Worm (Caenorhabditis elegans) whole organism, L4 larva: ENCODE results near the gene F46C5.10.

Experiments
- F37D6.2 ChIP-seq: sonication (generic microtip); optimal IDR thresholded peaks from 2 replicates; lab custom pipeline; 2016; ENCODE audit warnings: mild to moderate bottlenecking, missing genetic modification characterization, missing compliant biosample characterization
- F44E2.7 ChIP-seq: fragments of 200-800 bp; sonication (Bioruptor generic); IDR thresholded peaks from 2 replicates; pipeline ENCODE4 v2.1.2; 2022; ENCODE audit warnings: missing genetic modification characterization, missing compliant biosample characterization
- R02D3.7 ChIP-seq: fragments of 150-350 bp; sonication (generic microtip); optimal IDR thresholded peaks from 3 replicates; lab custom pipeline; 2014; ENCODE audit warnings: missing biosample characterization, missing genetic modification characterization
- T26A8.4 ChIP-seq: fragments of 200-800 bp; sonication (Bioruptor generic); IDR thresholded peaks from 2 replicates; pipeline ENCODE4 v1.3.6; 2022; ENCODE audit warnings: missing genetic modification characterization, missing compliant biosample characterization
- Y105C5A.15 ChIP-seq: fragments of 200-800 bp; sonication (Bioruptor generic); IDR thresholded peaks from 2 replicates; pipeline ENCODE4 v1.3.6; 2022; ENCODE audit warnings: missing genetic modification characterization, missing compliant biosample characterization
- Y5F2A.4 ChIP-seq: fragments of 200-800 bp; sonication (Bioruptor generic); optimal IDR thresholded peaks from 2 replicates; lab custom pipeline; 2018; ENCODE audit warnings: mild to moderate bottlenecking, missing genetic modification characterization, missing compliant biosample characterization
- ZK546.5 ChIP-seq, 2 experiments: sonication (generic microtip); optimal IDR thresholded peaks; 2 replicates each; lab custom pipeline; 2017; ENCODE audit warnings: missing biosample characterization in 2 of 2, missing genetic modification characterization in 2 of 2
- aha-1 ChIP-seq: fragments of 150-350 bp; peaks from one replicate; lab custom pipeline; 2014; ENCODE audit warnings: missing biosample characterization, missing genetic modification characterization
- attf-4 ChIP-seq: sonication (generic microtip); optimal IDR thresholded peaks from 3 replicates; lab custom pipeline; 2017; ENCODE audit warnings: missing biosample characterization, missing genetic modification characterization
- ceh-28 ChIP-seq: fragments of 150-350 bp; optimal IDR thresholded peaks from 2 replicates; lab custom pipeline; 2014; ENCODE audit warnings: missing biosample characterization, missing genetic modification reagents, missing genetic modification characterization
- ceh-32 ChIP-seq: sonication (generic microtip); optimal IDR thresholded peaks from 2 replicates; lab custom pipeline; 2016; ENCODE audit warnings: mild to moderate bottlenecking, missing genetic modification characterization, missing compliant biosample characterization; ENCODE audit not compliant: poor library complexity
- ceh-44 ChIP-seq: fragments of 200-800 bp; sonication (Bioruptor generic); IDR thresholded peaks from 2 replicates; pipeline ENCODE4 v1.3.6; 2022; ENCODE audit warnings: missing genetic modification reagents, missing genetic modification characterization, missing compliant biosample characterization
- ceh-62 ChIP-seq: sonication (generic microtip); optimal IDR thresholded peaks from 2 replicates; lab custom pipeline; 2017; ENCODE audit warnings: missing biosample characterization, missing genetic modification characterization
- daf-16 ChIP-seq, 3 experiments: sonication (generic microtip); optimal IDR thresholded peaks; 2 replicates each; lab custom pipeline; 2016 to 2017; ENCODE audit warnings: missing genetic modification characterization in 3 of 3, missing genetic modification reagents in 3 of 3, mild to moderate bottlenecking in 2 of 3, missing compliant biosample characterization in 2 of 3, missing biosample characterization in 1 of 3, moderate library complexity in 1 of 3
- daf-19 ChIP-seq: fragments of 200-800 bp; sonication (Bioruptor generic); conservative IDR thresholded peaks from 2 replicates; pipeline ENCODE4 v1.3.6; 2022; ENCODE audit warnings: missing genetic modification characterization, missing compliant biosample characterization
- daf-8 ChIP-seq: fragments of 200-800 bp; sonication (Bioruptor generic); IDR thresholded peaks from 2 replicates; pipeline ENCODE4 v1.3.6; 2022; ENCODE audit warnings: missing genetic modification characterization, missing compliant biosample characterization
- dmd-9 ChIP-seq: fragments of 200-800 bp; sonication (Bioruptor generic); IDR thresholded peaks from 2 replicates; pipeline ENCODE4 v1.3.6; 2022; ENCODE audit warnings: missing genetic modification reagents, missing genetic modification characterization, missing compliant biosample characterization
- hif-1 ChIP-seq, 2 experiments: sonication (generic microtip); optimal IDR thresholded peaks; 2 replicates each; lab custom pipeline; 2016 to 2017; ENCODE audit warnings: missing compliant biosample characterization in 2 of 2, missing genetic modification characterization in 2 of 2, missing genetic modification reagents in 2 of 2, missing genotype in 2 of 2, mild to moderate bottlenecking in 1 of 2
- hlh-11 ChIP-seq: fragments of 200-800 bp; sonication (Bioruptor generic); optimal IDR thresholded peaks from 2 replicates; lab custom pipeline; 2018; ENCODE audit warnings: mild to moderate bottlenecking, missing genetic modification characterization, missing compliant biosample characterization
- hlh-30 ChIP-seq: sonication (generic microtip); optimal IDR thresholded peaks from 2 replicates; lab custom pipeline; 2017; ENCODE audit warnings: antibody characterized with exemption, mild to moderate bottlenecking, missing genetic modification characterization, missing compliant biosample characterization; ENCODE audit not compliant: insufficient read depth
- lim-7 ChIP-seq: fragments of 200-800 bp; sonication (Bioruptor generic); IDR thresholded peaks from 2 replicates; pipeline ENCODE4 v1.3.6; 2022; ENCODE audit warnings: missing genetic modification characterization, missing compliant biosample characterization
- lin-38 ChIP-seq: fragments of 200-800 bp; sonication (Bioruptor generic); IDR thresholded peaks from 2 replicates; pipeline ENCODE4 v1.3.6; 2022; ENCODE audit warnings: missing genetic modification reagents, missing genetic modification characterization, missing compliant biosample characterization
- lir-3 ChIP-seq: sonication (generic microtip); optimal IDR thresholded peaks from 2 replicates; lab custom pipeline; 2016; ENCODE audit warnings: mild to moderate bottlenecking, missing genetic modification characterization, missing compliant biosample characterization
- mep-1 ChIP-seq: fragments of 150-350 bp; sonication (generic microtip); optimal IDR thresholded peaks from 3 replicates; lab custom pipeline; 2014; ENCODE audit warnings: missing biosample characterization, missing genetic modification characterization
- mxl-2 ChIP-seq: fragments of 200-800 bp; sonication (Bioruptor generic); conservative IDR thresholded peaks from 2 replicates; pipeline ENCODE4 v1.3.6; 2022; ENCODE audit warnings: missing genetic modification reagents, missing genetic modification characterization, missing compliant biosample characterization
- mxl-3 ChIP-seq: fragments of 200-800 bp; sonication (Bioruptor generic); optimal IDR thresholded peaks from 2 replicates; lab custom pipeline; 2018; ENCODE audit warnings: mild to moderate bottlenecking, missing genetic modification characterization, missing compliant biosample characterization
- nhr-11 ChIP-seq: fragments of 150-350 bp; optimal IDR thresholded peaks from 2 replicates; lab custom pipeline; 2014; ENCODE audit warnings: missing biosample characterization, missing genetic modification characterization
- nhr-111 ChIP-seq: fragments of 200-800 bp; sonication (Bioruptor generic); optimal IDR thresholded peaks from 2 replicates; lab custom pipeline; 2018; ENCODE audit warnings: mild to moderate bottlenecking, missing genetic modification characterization, missing compliant biosample characterization
- nhr-25 ChIP-seq: sonication (generic microtip); optimal IDR thresholded peaks from 2 replicates; lab custom pipeline; 2017; ENCODE audit warnings: missing genetic modification characterization, mild to moderate bottlenecking, missing compliant biosample characterization, antibody characterized with exemption, moderate library complexity, borderline replicate concordance; ENCODE audit not compliant: insufficient read depth
- nhr-28 ChIP-seq: fragments of 150-350 bp; optimal IDR thresholded peaks from 2 replicates; lab custom pipeline; 2014; ENCODE audit warnings: missing biosample characterization, missing genetic modification characterization
- nhr-6 ChIP-seq: fragments of 150-350 bp; optimal IDR thresholded peaks from 2 replicates; lab custom pipeline; 2014; ENCODE audit warnings: missing biosample characterization, missing genetic modification characterization
- nhr-76 ChIP-seq: fragments of 150-350 bp; optimal IDR thresholded peaks from 2 replicates; lab custom pipeline; 2014; ENCODE audit warnings: missing biosample characterization, missing genetic modification characterization
- pha-4 ChIP-seq, 2 experiments: fragments of 150-350 bp in 1 of 2; fragments of 200-800 bp in 1 of 2; sonication (Bioruptor generic) in 1 of 2; IDR thresholded peaks in 1 of 2; optimal IDR thresholded peaks in 1 of 2; 2 replicates each; pipeline versions ENCODE4 v1.3.6 to Lab custom; 2014 to 2022; ENCODE audit warnings: missing genetic modification characterization in 2 of 2, missing genetic modification reagents in 2 of 2, missing biosample characterization in 1 of 2, missing compliant biosample characterization in 1 of 2
- rbr-2 ChIP-seq: sonication (generic microtip); optimal IDR thresholded peaks from 2 replicates; lab custom pipeline; 2016; ENCODE audit warnings: missing genotype, missing genetic modification characterization, missing compliant biosample characterization
- skn-1 ChIP-seq: fragments of 150-350 bp; optimal IDR thresholded peaks from 2 replicates; lab custom pipeline; 2014; ENCODE audit warnings: missing biosample characterization, missing genetic modification characterization
- spr-1 ChIP-seq: sonication (generic microtip); optimal IDR thresholded peaks from 2 replicates; lab custom pipeline; 2016; ENCODE audit warnings: mild to moderate bottlenecking, missing genetic modification characterization, missing compliant biosample characterization
- spr-3 ChIP-seq: fragments of 200-800 bp; sonication (Bioruptor generic); optimal IDR thresholded peaks from 2 replicates; lab custom pipeline; 2018; ENCODE audit warnings: mild to moderate bottlenecking, missing genetic modification characterization, missing compliant biosample characterization
- unc-130 ChIP-seq: sonication (generic microtip); optimal IDR thresholded peaks from 2 replicates; lab custom pipeline; 2016; ENCODE audit warnings: missing genetic modification reagents, missing genetic modification characterization, missing compliant biosample characterization
- unc-62 ChIP-seq, 3 experiments: fragments of 150-350 bp in 1 of 3; sonication (generic microtip); optimal IDR thresholded peaks in 2 of 3; peaks in 1 of 3; 1 replicate in 1 of 3; 2 replicates in 2 of 3; lab custom pipeline; 2014 to 2017; ENCODE audit warnings: missing biosample characterization in 3 of 3, missing genetic modification characterization in 3 of 3, missing genetic modification reagents in 3 of 3, missing genotype in 1 of 3

Gene F46C5.10

DNA sequence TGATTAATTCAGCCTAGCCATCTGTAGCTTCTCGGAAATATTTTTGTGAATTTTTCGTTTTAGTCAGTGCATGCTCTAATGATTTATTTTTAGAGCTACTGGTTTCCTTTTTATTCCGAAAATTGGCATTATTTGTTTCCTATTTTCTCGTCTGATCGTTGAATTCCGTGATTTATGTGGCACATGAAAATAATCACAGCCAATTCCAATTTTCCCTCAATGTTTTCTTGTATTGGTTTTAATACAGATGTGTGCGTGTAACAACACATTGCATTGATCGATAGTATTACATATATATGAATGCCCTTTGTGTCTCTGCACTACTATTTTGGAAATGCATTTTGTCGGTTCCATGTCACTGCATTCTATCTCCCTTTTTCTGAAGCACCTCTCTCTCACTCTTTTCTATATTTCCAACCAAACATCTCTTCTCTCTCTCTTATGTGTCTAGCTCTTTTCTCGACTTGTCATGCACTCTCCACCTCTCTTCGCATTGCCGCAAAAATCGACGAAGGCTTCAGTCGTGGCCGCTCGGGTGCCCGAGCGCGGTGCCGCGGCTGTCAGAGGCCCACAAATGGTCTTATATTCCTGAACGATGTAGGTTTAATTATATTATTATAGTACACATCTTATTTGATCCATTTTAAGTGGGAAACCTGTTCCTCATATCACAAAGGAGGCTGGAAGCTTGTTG is 34.4 kb downstream of the F46C5.10 start (continued):
- TF ChIP-seq pha-4 (GFP tag; IDR thresholded peaks at IDR 0.05; lab: Robert Waterston, UW): no peak
- no peak for TF ChIP-seq pha-4 (tag; optimal IDR thresholded peaks at IDR 0.05; lab: Kevin White, UChicago)
- no peak for TF ChIP-seq ZK546.5 (tag; optimal IDR thresholded peaks at IDR 0.05; lab: Kevin White, UChicago)
- no peak for TF ChIP-seq F37D6.2 (tag; lab: Kevin White, UChicago)
- no peak for TF ChIP-seq mxl-2 (GFP tag; lab: Robert Waterston, UW)
- peak; percentile 24 for TF ChIP-seq nhr-11 (tag; lab: Kevin White, UChicago)
- peak; percentile 30 for TF ChIP-seq hlh-30 (tag; lab: Kevin White, UChicago)
- peak; percentile 64 for TF ChIP-seq mep-1 (tag; lab: Kevin White, UChicago)

DNA sequence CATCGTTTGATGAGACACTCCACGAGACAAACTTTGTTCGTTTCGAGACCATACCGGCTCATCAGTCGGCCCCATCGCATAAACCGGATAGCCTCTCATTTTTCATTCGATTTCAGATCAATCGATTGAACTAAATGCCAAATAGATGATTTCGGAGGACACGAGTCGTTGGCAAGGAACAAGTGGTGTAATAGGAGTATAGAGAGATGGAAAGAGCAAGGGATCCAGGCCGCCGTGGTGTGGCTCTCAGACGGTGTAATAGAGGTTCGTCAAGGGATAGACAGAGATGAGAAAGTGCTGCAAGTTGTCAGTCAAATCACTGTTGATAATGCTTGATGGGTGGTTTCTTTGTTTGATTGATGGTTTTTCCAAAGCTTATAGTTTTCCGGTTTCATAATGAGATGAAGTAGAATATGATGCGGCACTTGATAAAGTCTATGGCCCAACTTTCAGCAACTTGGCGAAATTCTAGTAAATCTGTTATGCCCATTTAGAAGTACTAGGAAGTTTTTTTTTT is 35.3 kb downstream of the F46C5.10 start, which contains the start of gene sgn-1:
Gene sgn-1, minus strand, starts transcription at position 220 of the 517 bp plus-strand sequence.
- TF ChIP-seq attf-4 (tag; lab: Kevin White, UChicago) (no peak), mxl-3 (GFP tag; lab: Kevin White, UChicago) (peak; percentile 6), unc-62 (GFP tag; optimal IDR thresholded peaks at IDR 0.05 in 1 of 2; lab: Kevin White, UChicago) (peak in 1 of 2 experiments; percentile 40), unc-62 (tag; optimal IDR thresholded peaks at IDR 0.05; lab: Kevin White, UChicago) (no peak), R02D3.7 (tag; lab: Kevin White, UChicago) (no peak)

DNA sequence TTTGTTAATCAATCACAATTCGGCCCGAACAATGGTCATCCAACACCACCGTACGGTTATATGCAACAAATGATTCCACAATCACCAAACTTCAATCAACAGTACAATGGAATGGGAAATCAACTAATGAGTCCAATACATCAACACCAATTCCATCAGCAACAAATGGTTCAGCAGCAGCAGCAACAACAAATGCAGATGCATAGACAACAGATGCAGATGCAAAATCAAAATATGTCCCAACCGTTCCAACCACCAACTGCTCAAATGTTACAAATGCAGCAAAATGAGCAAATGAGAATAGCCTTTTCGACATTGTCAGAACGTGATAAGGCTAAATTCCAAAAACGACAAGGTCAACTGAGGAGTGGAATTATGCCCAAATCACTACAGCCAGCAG is 42.3 kb downstream of the F46C5.10 start:
- TF ChIP-seq unc-62 (GFP tag; optimal IDR thresholded peaks at IDR 0.05 in 1 of 2; lab: Kevin White, UChicago) (peak in 1 of 2 experiments; percentile 93), unc-62 (tag; optimal IDR thresholded peaks at IDR 0.05; lab: Kevin White, UChicago) (no peak), dmd-9 (no peak), spr-1 (tag; lab: Kevin White, UChicago) (no peak), skn-1 (tag; lab: Kevin White, UChicago) (no peak)

DNA sequence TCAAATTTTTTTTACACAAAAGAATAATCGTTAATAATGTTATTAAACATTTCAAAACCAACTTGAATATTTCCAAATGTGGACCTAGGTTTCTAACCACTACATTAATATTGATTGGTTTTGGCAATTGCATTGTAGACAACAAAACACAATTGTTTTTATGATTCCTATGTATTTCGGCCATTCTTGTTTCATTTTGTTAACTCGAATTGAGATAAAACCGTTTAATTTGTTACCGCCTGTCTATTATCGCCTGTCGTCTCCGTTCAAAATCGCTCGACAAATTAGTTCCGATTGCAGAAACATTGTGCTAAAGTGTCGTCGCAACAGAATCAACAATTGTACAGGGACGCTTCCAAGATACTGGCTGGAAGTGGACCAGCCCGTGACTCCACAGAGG is 48.2 kb downstream of the F46C5.10 start, which contains the start of gene let-19:
Gene let-19, plus strand, starts transcription at position 301 of the 400 bp plus-strand sequence.
- no peak for TF ChIP-seq nhr-28 (tag; lab: Kevin White, UChicago)
- TF ChIP-seq ceh-32 (tag; lab: Kevin White, UChicago): no peak
- TF ChIP-seq ceh-28 (tag; lab: Kevin White, UChicago): no peak
- no peak for TF ChIP-seq daf-16 (GFP tag; optimal IDR thresholded peaks at IDR 0.05; lab: Kevin White, UChicago)
- TF ChIP-seq daf-16 (tag; optimal IDR thresholded peaks at IDR 0.05; lab: Kevin White, UChicago): no peak
- no peak for TF ChIP-seq mxl-2 (GFP tag; lab: Robert Waterston, UW)
- no peak for TF ChIP-seq Y105C5A.15 (GFP tag; lab: Robert Waterston, UW)
- no peak for TF ChIP-seq spr-3 (GFP tag; lab: Kevin White, UChicago)
- TF ChIP-seq nhr-111 (GFP tag; lab: Kevin White, UChicago): no peak
- no peak for TF ChIP-seq nhr-76 (tag; lab: Kevin White, UChicago)
- no peak for TF ChIP-seq skn-1 (tag; lab: Kevin White, UChicago)
- no peak for TF ChIP-seq ceh-44 (GFP tag; lab: Robert Waterston, UW)
- no peak for TF ChIP-seq nhr-25 (tag; lab: Kevin White, UChicago)
- TF ChIP-seq T26A8.4 (GFP tag; lab: Robert Waterston, UW): no peak
- TF ChIP-seq unc-130 (GFP tag; lab: Kevin White, UChicago): no peak
- no peak for TF ChIP-seq F44E2.7 (GFP tag; lab: Robert Waterston, UW)

DNA sequence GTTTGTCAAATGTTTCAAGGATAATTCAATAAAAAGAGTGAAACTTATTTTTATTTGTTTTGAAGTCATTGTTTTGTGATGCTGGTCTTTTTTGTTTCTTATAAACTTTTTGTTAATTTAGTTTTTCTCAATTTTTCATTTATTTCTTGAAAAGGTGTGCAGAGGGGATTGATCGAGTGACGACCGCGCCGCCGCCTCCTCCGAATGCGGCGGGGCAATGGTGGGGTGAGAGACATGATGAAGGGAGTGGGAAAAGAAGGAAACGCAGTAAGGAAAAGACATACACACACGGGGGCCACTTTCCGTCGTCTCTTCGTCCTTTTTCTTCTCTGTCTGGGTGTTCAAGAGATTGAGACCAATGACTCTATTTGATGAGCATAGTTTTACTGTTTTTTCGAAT is 49.5 kb downstream of the F46C5.10 start:
- no peak for TF ChIP-seq daf-8 (GFP tag; lab: Robert Waterston, UW)
- no peak for TF ChIP-seq hif-1 (tag; optimal IDR thresholded peaks at IDR 0.05; lab: Kevin White, UChicago)
- no peak for TF ChIP-seq mxl-2 (GFP tag; lab: Robert Waterston, UW)
- no peak for TF ChIP-seq lir-3
- TF ChIP-seq Y5F2A.4 (GFP tag; lab: Kevin White, UChicago): no peak
- no peak for TF ChIP-seq pha-4 (GFP tag; IDR thresholded peaks at IDR 0.05; lab: Robert Waterston, UW)
- TF ChIP-seq pha-4 (tag; optimal IDR thresholded peaks at IDR 0.05; lab: Kevin White, UChicago): no peak
- no peak for TF ChIP-seq aha-1 (tag; lab: Kevin White, UChicago)
- TF ChIP-seq lim-7: no peak
- no peak for TF ChIP-seq lin-38 (GFP tag; lab: Robert Waterston, UW)
- TF ChIP-seq nhr-6 (tag; lab: Kevin White, UChicago): no peak
- peak in 1 of 2 experiments; percentile 57 for TF ChIP-seq unc-62 (GFP tag; optimal IDR thresholded peaks at IDR 0.05 in 1 of 2; lab: Kevin White, UChicago)
- no peak for TF ChIP-seq unc-62 (tag; optimal IDR thresholded peaks at IDR 0.05; lab: Kevin White, UChicago)
- TF ChIP-seq ceh-62 (tag; lab: Kevin White, UChicago): no peak
- peak; percentile 30 for TF ChIP-seq hlh-30 (tag; lab: Kevin White, UChicago)
- peak; percentile 1 for TF ChIP-seq rbr-2
- peak; percentile 20 for TF ChIP-seq hlh-11 (tag; lab: Kevin White, UChicago)
- TF ChIP-seq daf-19 (GFP tag; lab: Robert Waterston, UW): no peak
